Fruit fly (Drosophila melanogaster) whole organism, pupa: ENCODE data around the gene Dpm1.
A peak's percentile ranks its signal among the peaks of the same experiment; 100 is the strongest.

ENCODE experiments used
- CG13204 ChIP-seq: fragments of 200-800 bp; sonication (Bioruptor generic); optimal IDR thresholded peaks from 2 replicates; lab custom pipeline; 2018; ENCODE audit warnings: missing biosample characterization, mild to moderate bottlenecking, missing genetic modification characterization, moderate library complexity
- CG15710 ChIP-seq: fragments of 200-800 bp; sonication (Bioruptor generic); optimal IDR thresholded peaks from 2 replicates; lab custom pipeline; 2018; ENCODE audit warnings: missing biosample characterization, mild to moderate bottlenecking, missing genetic modification characterization, moderate library complexity
- CG17806 ChIP-seq: fragments of 200-800 bp; sonication (Bioruptor generic); optimal IDR thresholded peaks from 2 replicates; lab custom pipeline; 2018; ENCODE audit warnings: missing biosample characterization, mild to moderate bottlenecking, missing genetic modification characterization, moderate library complexity
- CG34367 ChIP-seq: fragments of 200-800 bp; sonication (Bioruptor generic); optimal IDR thresholded peaks from 2 replicates; lab custom pipeline; 2018; ENCODE audit warnings: missing biosample characterization, mild to moderate bottlenecking, missing genetic modification characterization
- CG8159 ChIP-seq: fragments of 200-800 bp; sonication (Bioruptor generic); optimal IDR thresholded peaks from 3 replicates; lab custom pipeline; 2018; ENCODE audit warnings: missing biosample characterization, mild to moderate bottlenecking, missing genetic modification characterization, moderate library complexity
- CG9948 ChIP-seq: fragments of 200-800 bp; sonication (Bioruptor generic); optimal IDR thresholded peaks from 2 replicates; lab custom pipeline; 2018; ENCODE audit warnings: missing biosample characterization, mild to moderate bottlenecking, missing genetic modification characterization, moderate library complexity
- D1 ChIP-seq: fragments of 200-800 bp; sonication (Bioruptor generic); optimal IDR thresholded peaks from 2 replicates; lab custom pipeline; 2018; ENCODE audit warnings: missing biosample characterization, mild to moderate bottlenecking, missing genetic modification characterization, moderate library complexity
- EcR ChIP-seq: fragments of 200-800 bp; sonication (Bioruptor generic); optimal IDR thresholded peaks from 3 replicates; lab custom pipeline; 2019; ENCODE audit warnings: missing biosample characterization, missing genetic modification characterization, mild to moderate bottlenecking, moderate library complexity, missing genetic modification reagents
- Pif1A ChIP-seq: fragments of 200-800 bp; sonication (Bioruptor generic); optimal IDR thresholded peaks from 3 replicates; lab custom pipeline; 2016; ENCODE audit warnings: missing biosample characterization, missing genetic modification characterization
- Pif1B ChIP-seq: fragments of 200-800 bp; sonication (Bioruptor generic); optimal IDR thresholded peaks from 3 replicates; lab custom pipeline; 2016; ENCODE audit warnings: missing biosample characterization, missing genetic modification characterization
- fd96Ca ChIP-seq: fragments of 200-800 bp; sonication (Bioruptor generic); IDR thresholded peaks from 3 replicates; pipeline ENCODE4 v1.3.6; 2022; ENCODE audit warnings: missing biosample characterization, missing genetic modification characterization
- gl ChIP-seq: fragments of 200-800 bp; sonication (Bioruptor generic); optimal IDR thresholded peaks from 2 replicates; lab custom pipeline; 2018; ENCODE audit warnings: missing biosample characterization, mild to moderate bottlenecking, missing genetic modification characterization
- rn ChIP-seq: fragments of 200-800 bp; sonication (Bioruptor generic); IDR thresholded peaks from 2 replicates; pipeline ENCODE4 v1.3.6; 2022; ENCODE audit warnings: missing biosample characterization, missing genetic modification characterization

DNA sequence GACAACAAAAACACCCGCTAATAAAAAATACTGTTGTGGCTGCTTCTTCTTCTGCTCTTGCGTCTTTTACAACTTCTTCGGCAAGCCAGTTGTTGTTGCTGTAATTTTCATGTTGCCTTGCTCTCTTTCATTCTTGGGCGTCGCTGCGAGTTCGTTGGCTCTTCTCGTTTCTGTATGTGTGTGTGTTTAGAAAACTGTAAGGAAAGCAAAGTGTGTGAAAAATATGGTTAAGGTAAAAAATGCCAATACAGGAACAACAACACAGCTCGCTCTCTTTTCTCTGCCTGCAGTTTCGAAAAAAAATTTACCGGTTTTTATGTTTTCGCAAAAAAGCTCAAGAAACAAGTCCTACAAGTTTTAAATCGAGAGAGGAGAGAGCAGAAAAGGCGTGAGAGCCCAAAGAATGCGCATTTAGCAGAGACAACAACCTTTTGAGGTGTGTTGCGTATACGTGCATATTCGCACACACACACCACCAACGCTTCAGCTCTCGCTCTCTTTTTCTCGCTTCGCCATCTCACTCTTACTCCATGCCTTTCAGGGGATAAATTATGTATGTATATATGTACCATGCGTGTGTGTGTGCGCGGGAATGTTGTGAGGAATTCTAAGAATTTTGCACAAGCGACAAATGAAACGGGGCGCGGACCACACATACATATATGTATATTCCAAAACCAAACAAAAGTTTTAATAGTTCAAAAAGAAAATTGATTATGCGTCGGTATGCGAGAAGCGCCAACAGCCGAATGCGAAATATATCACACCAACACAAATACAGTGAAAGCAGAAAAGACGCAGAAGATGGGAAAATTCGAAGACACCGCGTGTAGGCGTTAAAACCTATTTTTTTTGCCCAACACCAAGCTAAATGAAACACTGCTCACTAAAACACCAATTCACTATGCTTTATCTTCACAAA is 45.7 kb upstream of the Dpm1 start:
- TF ChIP-seq EcR (GFP tag; lab: Kevin White, UChicago) (peak; percentile 98), fd96Ca (GFP tag; lab: Robert Waterston, UW) (no peak; the same call in 2 of the 3 replicates), rn (no peak), CG15710 (tag; lab: Kevin White, UChicago) (no peak), CG34367 (tag; lab: Kevin White, UChicago) (no peak), D1 (no peak), Pif1A (no peak), gl (tag; lab: Kevin White, UChicago) (no peak), CG9948 (tag; lab: Kevin White, UChicago) (no peak), CG17806 (no peak), CG8159 (no peak), CG13204 (GFP tag; lab: Kevin White, UChicago) (no peak), Pif1B (GFP tag; lab: Kevin White, UChicago) (peak; percentile 14)
